Worm (Caenorhabditis elegans): Measurements from ENCODE around the gene fip-4.

DNA sequence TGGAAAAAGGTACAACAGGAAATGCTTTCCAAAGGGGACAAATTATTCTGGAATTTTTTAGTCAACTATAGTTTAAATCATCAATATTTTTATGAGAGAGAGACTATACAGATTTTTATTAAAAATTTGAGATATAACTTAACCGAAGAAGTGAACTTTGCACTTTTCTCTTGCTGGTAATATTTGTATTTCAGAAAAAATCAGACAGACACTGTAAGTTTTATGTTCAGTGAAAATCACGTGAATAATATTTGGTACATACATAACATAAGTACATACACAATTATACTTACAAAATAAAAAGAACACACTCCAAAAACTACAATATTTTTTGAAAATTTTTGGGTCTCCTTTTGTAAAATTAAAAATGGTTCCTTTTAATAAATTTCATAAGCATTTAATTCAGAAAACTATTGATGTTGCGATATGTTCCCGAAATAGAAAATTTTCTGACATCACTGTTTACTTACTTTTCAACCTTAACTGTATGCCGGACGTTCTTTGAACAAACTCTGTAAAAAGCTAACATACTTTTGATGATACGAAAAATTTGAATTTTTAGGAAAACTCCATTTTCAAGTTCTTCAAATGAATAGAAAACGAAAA lies 26.7 kb upstream of the fip-4 start, which contains the start of the genes F28A12.10 and acd-4:
- TF ChIP-seq ama-1 (optimal IDR thresholded peaks at IDR 0.05), result no peak
- TF ChIP-seq flt-1 (GFP tag; IDR thresholded peaks at IDR 0.05), result no peak

All from whole organism, early embryonic.